Worm (Caenorhabditis elegans): Measurements from ENCODE around the gene him-10.

DNA sequence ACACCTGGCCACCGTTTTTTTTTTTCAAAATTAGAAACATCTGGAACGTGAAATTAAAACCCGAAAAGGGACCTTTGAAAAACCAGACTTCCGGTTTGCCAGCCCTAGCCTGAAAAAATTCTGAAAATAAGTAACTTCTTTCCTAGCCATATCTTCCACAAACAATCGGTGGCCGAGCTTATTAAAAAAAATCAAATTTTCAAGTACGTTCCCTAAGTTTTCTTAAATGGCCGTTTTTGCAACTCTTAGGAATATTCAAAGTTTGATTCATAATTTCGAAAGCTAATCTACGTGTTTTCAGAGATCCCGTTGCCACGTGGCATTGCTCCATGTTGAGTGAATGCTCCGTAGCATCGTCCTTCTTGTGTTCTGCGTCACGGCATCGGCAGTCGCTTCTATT lies 20.6 kb downstream of the him-10 start, which contains the start of gene R12B2.8:
- TF ChIP-seq nhr-28 (tag; optimal IDR thresholded peaks at IDR 0.05) (no peak), nfya-1 (tag; optimal IDR thresholded peaks at IDR 0.05; ENCODE audit: insufficient read depth) (no peak), hmg-11 (tag; optimal IDR thresholded peaks at IDR 0.05) (no peak), ceh-28 (tag; optimal IDR thresholded peaks at IDR 0.05) (no peak), R02D3.7 (tag; optimal IDR thresholded peaks at IDR 0.05) (no peak), unc-62 (GFP tag; optimal IDR thresholded peaks at IDR 0.05) (no peak), lin-15B (tag; optimal IDR thresholded peaks at IDR 0.05) (no peak), ZK546.5 (tag; optimal IDR thresholded peaks at IDR 0.05) (no peak), pqm-1 (tag; optimal IDR thresholded peaks at IDR 0.05) (no peak)

Measured in whole organism, L3 larva.